Worm (Caenorhabditis elegans) whole organism, L1 larva: ENCODE results near the gene vab-23.

ENCODE experiments used
- C16A3.4 ChIP-seq: fragments of 150-350 bp; optimal IDR thresholded peaks from 2 replicates; lab custom pipeline; 2014; ENCODE audit warnings: missing biosample characterization, missing genetic modification characterization
- aly-2 ChIP-seq: fragments of 150-350 bp; optimal IDR thresholded peaks from 2 replicates; lab custom pipeline; 2014; ENCODE audit warnings: missing biosample characterization, missing genetic modification characterization
- ceh-8 ChIP-seq: fragments of 200-800 bp; sonication (Bioruptor generic); optimal IDR thresholded peaks from 2 replicates; lab custom pipeline; 2018; ENCODE audit warnings: mild to moderate bottlenecking, missing genetic modification characterization, moderate library complexity, missing compliant biosample characterization
- egl-27 ChIP-seq, 2 experiments: fragments of 150-350 bp in 1 of 2; sonication (generic microtip); optimal IDR thresholded peaks; 3 replicates each; lab custom pipeline; 2017 to 2018; ENCODE audit warnings: missing biosample characterization in 2 of 2, missing genetic modification characterization in 2 of 2, missing genetic modification reagents in 2 of 2
- fkh-10 ChIP-seq: sonication (generic microtip); optimal IDR thresholded peaks from 2 replicates; lab custom pipeline; 2017; ENCODE audit warnings: missing biosample characterization, missing genetic modification reagents, missing genetic modification characterization
- fkh-8 ChIP-seq: sonication (generic microtip); optimal IDR thresholded peaks from 2 replicates; lab custom pipeline; 2016; ENCODE audit warnings: mild to moderate bottlenecking, missing genetic modification characterization, missing compliant biosample characterization
- lin-13 ChIP-seq: fragments of 150-350 bp; optimal IDR thresholded peaks from 2 replicates; lab custom pipeline; 2014; ENCODE audit warnings: missing biosample characterization, missing genetic modification reagents, missing genetic modification characterization
- mef-2 ChIP-seq: fragments of 150-350 bp; optimal IDR thresholded peaks from 2 replicates; lab custom pipeline; 2014; ENCODE audit warnings: missing biosample characterization, missing genetic modification characterization
- nhr-237 ChIP-seq: fragments of 150-350 bp; optimal IDR thresholded peaks from 2 replicates; lab custom pipeline; 2014; ENCODE audit warnings: missing biosample characterization, missing genetic modification characterization
- nhr-28 ChIP-seq: fragments of 150-350 bp; optimal IDR thresholded peaks from 2 replicates; lab custom pipeline; 2014; ENCODE audit warnings: missing biosample characterization, missing genetic modification characterization
- unc-130 ChIP-seq: fragments of 150-350 bp; optimal IDR thresholded peaks from 2 replicates; lab custom pipeline; 2017; ENCODE audit warnings: missing biosample characterization, missing genetic modification characterization, inconsistent platforms
- unc-30 ChIP-seq: sonication (generic microtip); optimal IDR thresholded peaks from 2 replicates; lab custom pipeline; 2017; ENCODE audit warnings: missing biosample characterization, missing genetic modification characterization
- unc-62 ChIP-seq: fragments of 150-350 bp; optimal IDR thresholded peaks from 2 replicates; lab custom pipeline; 2014; ENCODE audit warnings: missing biosample characterization, missing genetic modification reagents, missing genetic modification characterization

ce11 chrII:11926501-11926900, 25.5 kb upstream of the vab-23 start:
- no peak for TF ChIP-seq C16A3.4 (tag; lab: Kevin White, UChicago)
- no peak for TF ChIP-seq ceh-8 (GFP tag; lab: Kevin White, UChicago)
- TF ChIP-seq unc-130 (tag; lab: Kevin White, UChicago) = no peak
- TF ChIP-seq fkh-10 (GFP tag; lab: Kevin White, UChicago) = no peak
- TF ChIP-seq mef-2 (tag; lab: Kevin White, UChicago) = no peak
- no peak for TF ChIP-seq fkh-8
- no peak for TF ChIP-seq unc-30 (tag; lab: Kevin White, UChicago)
- no peak for TF ChIP-seq lin-13 (GFP tag; lab: Kevin White, UChicago)
- no peak for TF ChIP-seq unc-62
- TF ChIP-seq aly-2 (tag; lab: Kevin White, UChicago) = no peak
- TF ChIP-seq nhr-28 (tag; lab: Kevin White, UChicago) = no peak
- no peak for TF ChIP-seq nhr-237 (tag; lab: Kevin White, UChicago)
- TF ChIP-seq egl-27 (tag; optimal IDR thresholded peaks at IDR 0.05; lab: Kevin White, UChicago) = no peak
